ENCODE assay signal across 1 fruit fly cellular context in the genomic region with DNA sequence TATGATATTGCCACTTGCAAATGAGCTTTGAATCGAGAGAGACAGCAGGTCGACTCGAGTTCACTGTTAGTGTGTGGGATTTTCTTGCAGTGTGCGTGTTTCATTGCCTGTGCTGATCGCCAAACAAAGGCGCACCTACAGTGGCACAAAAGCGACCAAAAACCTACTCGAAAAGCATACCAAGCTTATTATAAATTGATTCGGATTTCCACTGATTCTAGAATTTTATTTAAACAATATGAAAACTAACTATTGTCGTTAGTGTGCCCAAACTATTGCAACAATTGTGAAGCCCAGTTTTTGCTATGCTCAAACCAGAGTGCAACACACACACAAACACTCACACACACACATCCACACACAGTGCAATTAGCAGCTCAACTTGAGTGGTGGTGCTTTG.
TF ChIP-seq lines count a peak whose summit lies in the region.

No protein-coding gene starts in this region.

TF ChIP-seq in whole organism, prepupa, 60 proteins besides CTCF, POLR2A, EP300 and RAD21 (continued from another document):
- TF ChIP-seq dsx (GFP tag; optimal IDR thresholded peaks at IDR 0.05; lab: Kevin White, UChicago; ENCODE audit: poor library complexity, severe bottlenecking) (no peak), CG32006 (GFP tag; optimal IDR thresholded peaks at IDR 0.05; lab: Kevin White, UChicago) (no peak), Eip75B (GFP tag; optimal IDR thresholded peaks at IDR 0.05; lab: Kevin White, UChicago) (no peak), achi (GFP tag; optimal IDR thresholded peaks at IDR 0.05; lab: Kevin White, UChicago) (peak; percentile 3), Sox14 (GFP tag; optimal IDR thresholded peaks at IDR 0.05; lab: Kevin White, UChicago) (peak; percentile 13), OdsH (GFP tag; optimal IDR thresholded peaks at IDR 0.05; lab: Kevin White, UChicago) (no peak), fd85E (GFP tag; optimal IDR thresholded peaks at IDR 0.05; lab: Kevin White, UChicago) (no peak), lz (GFP tag; optimal IDR thresholded peaks at IDR 0.05; lab: Kevin White, UChicago) (peak; percentile 17), cyc (GFP tag; optimal IDR thresholded peaks at IDR 0.05; lab: Kevin White, UChicago) (no peak), CG31627 (GFP tag; optimal IDR thresholded peaks at IDR 0.05; lab: Kevin White, UChicago) (no peak), Hr4 (GFP tag; optimal IDR thresholded peaks at IDR 0.05; lab: Kevin White, UChicago) (no peak), CG7368 (GFP tag; optimal IDR thresholded peaks at IDR 0.05; lab: Kevin White, UChicago) (no peak), CG34406 (GFP tag; optimal IDR thresholded peaks at IDR 0.05; lab: Kevin White, UChicago) (peak; percentile 4), CG6854 (GFP tag; optimal IDR thresholded peaks at IDR 0.05; lab: Kevin White, UChicago) (no peak), CG8119 (GFP tag; IDR thresholded peaks at IDR 0.05; lab: Robert Waterston, UW) (no peak), Hr39 (GFP tag; optimal IDR thresholded peaks at IDR 0.05; lab: Kevin White, UChicago) (no peak), Hr38 (GFP tag; optimal IDR thresholded peaks at IDR 0.05; lab: Kevin White, UChicago) (no peak), vri (GFP tag; optimal IDR thresholded peaks at IDR 0.05; lab: Kevin White, UChicago) (no peak)
